Fruit fly (Drosophila melanogaster) whole organism, wandering third instar larva: ENCODE data around the gene Drgx.

Experiments used
- CG9705 ChIP-seq: fragments of 200-800 bp; sonication (Bioruptor generic); optimal IDR thresholded peaks from 2 replicates; lab custom pipeline; 2018; ENCODE audit warnings: missing biosample characterization, mild to moderate bottlenecking, missing genetic modification characterization
- Dfd ChIP-seq: fragments of >200 bp; optimal IDR thresholded peaks from 2 replicates; lab custom pipeline; 2017; ENCODE audit warnings: missing biosample characterization, missing genetic modification characterization
- Dif ChIP-seq: fragments of 200-275, 200-300 bp; sonication (Bioruptor generic); optimal IDR thresholded peaks from 2 replicates; lab custom pipeline; 2018; ENCODE audit warnings: missing biosample characterization, missing genetic modification characterization; ENCODE audit not compliant: partially characterized antibody
- GATAd ChIP-seq: sonication (Bioruptor generic); optimal IDR thresholded peaks from 2 replicates; lab custom pipeline; 2016; ENCODE audit warnings: missing biosample characterization, missing genetic modification characterization
- HLH106 ChIP-seq: fragments of 200-800 bp; optimal IDR thresholded peaks from 3 replicates; lab custom pipeline; 2019; ENCODE audit warnings: missing biosample characterization, mild to moderate bottlenecking, missing genetic modification characterization, moderate library complexity
- Hnf4 ChIP-seq: fragments of 200-800 bp; sonication (Bioruptor generic); optimal IDR thresholded peaks from 2 replicates; lab custom pipeline; 2016; ENCODE audit warnings: missing biosample characterization, mild to moderate bottlenecking, missing genetic modification characterization
- Hr78 ChIP-seq: fragments of >200 bp; optimal IDR thresholded peaks from 2 replicates; lab custom pipeline; 2017; ENCODE audit warnings: missing biosample characterization, missing genetic modification characterization
- Hr83 ChIP-seq: fragments of 200-300 bp; sonication (Bioruptor generic); optimal IDR thresholded peaks from 2 replicates; lab custom pipeline; 2016; ENCODE audit warnings: missing biosample characterization, mild to moderate bottlenecking, missing genetic modification characterization, moderate library complexity; ENCODE audit not compliant: poor library complexity, severe bottlenecking
- Jra ChIP-seq: sonication (Bioruptor generic); optimal IDR thresholded peaks from 2 replicates; lab custom pipeline; 2016; ENCODE audit warnings: missing biosample characterization, missing genetic modification characterization
- Mio ChIP-seq: sonication (Bioruptor generic); optimal IDR thresholded peaks from 2 replicates; lab custom pipeline; 2016; ENCODE audit warnings: missing biosample characterization, missing genetic modification characterization
- Myc ChIP-seq: fragments of >200 bp; optimal IDR thresholded peaks from 2 replicates; lab custom pipeline; 2017
- N ChIP-seq: fragments of >200 bp; optimal IDR thresholded peaks from 2 replicates; lab custom pipeline; 2018; ENCODE audit warnings: missing biosample characterization, missing external identifiers, missing genetic modification characterization
- OdsH ChIP-seq: fragments of 200-800 bp; sonication (Bioruptor generic); optimal IDR thresholded peaks from 2 replicates; lab custom pipeline; 2016; ENCODE audit warnings: missing biosample characterization, mild to moderate bottlenecking, missing genetic modification characterization
- Rel ChIP-seq, 2 experiments: fragments of 200-800 bp; sonication (Bioruptor generic) in 1 of 2; optimal IDR thresholded peaks; 2 replicates in 1 of 2; 3 replicates in 1 of 2; lab custom pipeline; 2016 to 2019; ENCODE audit warnings: mild to moderate bottlenecking in 2 of 2, missing biosample characterization in 2 of 2, missing genetic modification characterization in 2 of 2, moderate library complexity in 1 of 2
- Sp1 ChIP-seq: fragments of 200-800 bp; sonication (Bioruptor generic); optimal IDR thresholded peaks from 3 replicates; lab custom pipeline; 2019; ENCODE audit warnings: missing biosample characterization, mild to moderate bottlenecking, missing genetic modification characterization, moderate library complexity
- Vsx2 ChIP-seq: fragments of 200-300, 225-300 bp; sonication (Bioruptor generic); optimal IDR thresholded peaks from 2 replicates; lab custom pipeline; 2018; ENCODE audit warnings: missing biosample characterization, missing genetic modification characterization; ENCODE audit not compliant: partially characterized antibody
- br ChIP-seq: fragments of 200-800 bp; sonication (Bioruptor generic); optimal IDR thresholded peaks from 2 replicates; lab custom pipeline; 2016; ENCODE audit warnings: missing biosample characterization, missing genetic modification characterization
- brk ChIP-seq: fragments of 200-800 bp; sonication (Bioruptor generic); optimal IDR thresholded peaks from 2 replicates; lab custom pipeline; 2016; ENCODE audit warnings: missing biosample characterization, mild to moderate bottlenecking, missing genetic modification characterization
- dmrt93B ChIP-seq: fragments of 200-800 bp; sonication (Bioruptor generic); optimal IDR thresholded peaks from 2 replicates; lab custom pipeline; 2018; ENCODE audit warnings: missing biosample characterization, mild to moderate bottlenecking, missing genetic modification characterization
- dsf ChIP-seq: sonication (Bioruptor generic); optimal IDR thresholded peaks from 2 replicates; lab custom pipeline; 2016; ENCODE audit warnings: missing biosample characterization, missing genetic modification characterization, borderline replicate concordance
- ey ChIP-seq: fragments of 200-800 bp; sonication (Bioruptor generic); optimal IDR thresholded peaks from 2 replicates; lab custom pipeline; 2016; ENCODE audit warnings: missing biosample characterization, missing genetic modification characterization
- foxo ChIP-seq, 2 experiments: fragments of 200-800 bp; sonication (Bioruptor generic); optimal IDR thresholded peaks; 2 replicates in 1 of 2; 3 replicates in 1 of 2; lab custom pipeline; 2016 to 2017; ENCODE audit warnings: missing biosample characterization in 2 of 2, missing genetic modification characterization in 2 of 2
- fru ChIP-seq: fragments of 200-800 bp; sonication (Bioruptor generic); optimal IDR thresholded peaks from 3 replicates; lab custom pipeline; 2016; ENCODE audit warnings: missing biosample characterization, mild to moderate bottlenecking, missing genetic modification characterization
- h ChIP-seq: fragments of 200-800 bp; sonication (Bioruptor generic); optimal IDR thresholded peaks from 3 replicates; lab custom pipeline; 2016; ENCODE audit warnings: missing biosample characterization, mild to moderate bottlenecking, missing genetic modification characterization
- lola ChIP-seq: fragments of >200 bp; optimal IDR thresholded peaks from 2 replicates; lab custom pipeline; 2017; ENCODE audit warnings: missing biosample characterization, missing genetic modification characterization
- rgr ChIP-seq: fragments of 200-800 bp; sonication (Bioruptor generic); optimal IDR thresholded peaks from 3 replicates; lab custom pipeline; 2016; ENCODE audit warnings: missing biosample characterization, mild to moderate bottlenecking, missing genetic modification characterization
- sage ChIP-seq: fragments of 200-800 bp; sonication (Bioruptor generic); optimal IDR thresholded peaks from 2 replicates; lab custom pipeline; 2016; ENCODE audit warnings: missing biosample characterization, mild to moderate bottlenecking, missing genetic modification characterization
- sv ChIP-seq: fragments of 200-800 bp; sonication (Bioruptor generic); optimal IDR thresholded peaks from 3 replicates; lab custom pipeline; 2016; ENCODE audit warnings: missing biosample characterization, missing genetic modification characterization
- tai ChIP-seq: sonication (Bioruptor generic); optimal IDR thresholded peaks from 2 replicates; lab custom pipeline; 2016; ENCODE audit warnings: missing biosample characterization, missing genetic modification characterization
- usp ChIP-seq: fragments of >200 bp; optimal IDR thresholded peaks from 2 replicates; lab custom pipeline; 2017; ENCODE audit warnings: missing biosample characterization, missing genetic modification characterization
- woc ChIP-seq: sonication (Bioruptor generic); optimal IDR thresholded peaks from 2 replicates; lab custom pipeline; 2016; ENCODE audit warnings: missing biosample characterization, mild to moderate bottlenecking, missing genetic modification characterization

Gene Drgx

dm6 chr2L:3633871-3634270 is 28.7 kb upstream of the Drgx start:
- TF ChIP-seq tai (GFP tag; lab: Kevin White, UChicago) (peak; percentile 45), woc (GFP tag; lab: Kevin White, UChicago) (no peak), h (GFP tag; lab: Kevin White, UChicago) (no peak), Dif (GFP tag; lab: Kevin White, UChicago) (no peak), fru (no peak), sage (GFP tag; lab: Kevin White, UChicago) (no peak), OdsH (GFP tag; lab: Kevin White, UChicago) (no peak), Hr83 (GFP tag; lab: Kevin White, UChicago) (no peak), usp (GFP tag; lab: Kevin White, UChicago) (no peak), Myc (peak; percentile 62)

- TF ChIP-seq rgr (GFP tag; lab: Kevin White, UChicago) (no peak), Dif (GFP tag; lab: Kevin White, UChicago) (no peak), lola (GFP tag; lab: Kevin White, UChicago) (no peak), HLH106 (tag; lab: Kevin White, UChicago) (no peak), Hr83 (GFP tag; lab: Kevin White, UChicago) (no peak), br (GFP tag; lab: Kevin White, UChicago) (no peak), Vsx2 (GFP tag; lab: Kevin White, UChicago) (no peak), ey (GFP tag; lab: Kevin White, UChicago) (no peak)
Observed at dm6 chr2L:3635444-3635843, 27.1 kb upstream of the Drgx start.

- no peak for TF ChIP-seq Rel (GFP tag; optimal IDR thresholded peaks at IDR 0.05; lab: Kevin White, UChicago)
- TF ChIP-seq Rel (tag; optimal IDR thresholded peaks at IDR 0.05; lab: Kevin White, UChicago) = peak; percentile 70
- TF ChIP-seq lola (GFP tag; lab: Kevin White, UChicago) = no peak
- TF ChIP-seq Hr78 (GFP tag; lab: Kevin White, UChicago) = no peak
- TF ChIP-seq rgr (GFP tag; lab: Kevin White, UChicago) = no peak
- TF ChIP-seq br (GFP tag; lab: Kevin White, UChicago) = peak; percentile 19
- TF ChIP-seq foxo (GFP tag; optimal IDR thresholded peaks at IDR 0.05; lab: Kevin White, UChicago) = no peak
- no peak for TF ChIP-seq Jra (GFP tag; lab: Kevin White, UChicago)
Observed at dm6 chr2L:3639924-3640323, 22.6 kb upstream of the Drgx start.

dm6 chr2L:3640952-3641351 is 21.6 kb upstream of the Drgx start:
- TF ChIP-seq dsf (GFP tag; lab: Kevin White, UChicago) (no peak), N (GFP tag; lab: Kevin White, UChicago) (no peak), Sp1 (GFP tag; lab: Kevin White, UChicago) (no peak), fru (no peak), Rel (GFP tag; optimal IDR thresholded peaks at IDR 0.05; lab: Kevin White, UChicago) (no peak), Rel (tag; optimal IDR thresholded peaks at IDR 0.05; lab: Kevin White, UChicago) (no peak), brk (GFP tag; lab: Kevin White, UChicago) (no peak), woc (GFP tag; lab: Kevin White, UChicago) (no peak), br (GFP tag; lab: Kevin White, UChicago) (no peak), h (GFP tag; lab: Kevin White, UChicago) (no peak), Dfd (GFP tag; lab: Kevin White, UChicago) (no peak), Jra (GFP tag; lab: Kevin White, UChicago) (no peak), CG9705 (no peak), GATAd (GFP tag; lab: Kevin White, UChicago) (no peak), sv (GFP tag; lab: Kevin White, UChicago) (no peak), tai (GFP tag; lab: Kevin White, UChicago) (no peak), Hnf4 (GFP tag; lab: Kevin White, UChicago) (no peak), dmrt93B (GFP tag; lab: Kevin White, UChicago) (no peak), Mio (GFP tag; lab: Kevin White, UChicago) (no peak), usp (GFP tag; lab: Kevin White, UChicago) (no peak), rgr (GFP tag; lab: Kevin White, UChicago) (no peak)
